Worm (Caenorhabditis elegans) whole organism, midembryonic: ENCODE results near the gene rpt-6.

Experiments used
- med-1 ChIP-seq: sonication (generic microtip); optimal IDR thresholded peaks from 2 replicates; lab custom pipeline; 2017; ENCODE audit warnings: missing genetic modification characterization, mild to moderate bottlenecking, missing compliant biosample characterization, antibody characterized with exemption, missing genetic modification reagents; ENCODE audit not compliant: insufficient read depth
- tab-1 ChIP-seq: fragments of 200-800 bp; sonication (Bioruptor generic); IDR thresholded peaks from 2 replicates; pipeline ENCODE4 v1.3.6; 2022; ENCODE audit warnings: missing genetic modification characterization, missing compliant biosample characterization

ce11 chrIII:12375614-12376013 is 5.4 kb downstream of the rpt-6 start:
- TF ChIP-seq tab-1 (GFP tag; lab: Robert Waterston, UW) (no peak), med-1 (GFP tag; lab: Kevin White, UChicago) (no peak)
